Worm (Caenorhabditis elegans) whole organism, L1 larva: ENCODE data around the gene unc-4.

Source experiments
- efl-1 ChIP-seq, 4 experiments: fragments of 150-350 bp; optimal IDR thresholded peaks in 3 of 4; peaks in 1 of 4; 1 replicate in 1 of 4; 2 replicates in 3 of 4; lab custom pipeline; 2014; ENCODE audit warnings: missing biosample characterization in 2 of 4, missing genetic modification characterization in 2 of 4, missing genetic modification reagents in 2 of 4
- jun-1 ChIP-seq: fragments of 150-350 bp; optimal IDR thresholded peaks from 2 replicates; lab custom pipeline; 2014; ENCODE audit warnings: missing biosample characterization, missing genetic modification reagents, missing genetic modification characterization
- lin-15B ChIP-seq: fragments of 150-350 bp; sonication (generic microtip); optimal IDR thresholded peaks from 3 replicates; lab custom pipeline; 2014; ENCODE audit warnings: missing biosample characterization, missing genetic modification characterization
- lir-3 ChIP-seq: sonication (generic microtip); optimal IDR thresholded peaks from 2 replicates; lab custom pipeline; 2016; ENCODE audit warnings: mild to moderate bottlenecking, missing genetic modification characterization, moderate library complexity, missing compliant biosample characterization; ENCODE audit not compliant: poor library complexity
- nhr-28 ChIP-seq: fragments of 150-350 bp; optimal IDR thresholded peaks from 2 replicates; lab custom pipeline; 2014; ENCODE audit warnings: missing biosample characterization, missing genetic modification characterization
- nhr-76 ChIP-seq: sonication (generic microtip); optimal IDR thresholded peaks from 2 replicates; lab custom pipeline; 2017; ENCODE audit warnings: missing biosample characterization, missing genetic modification characterization
- nhr-77 ChIP-seq: fragments of 150-350 bp; optimal IDR thresholded peaks from 2 replicates; lab custom pipeline; 2014; ENCODE audit warnings: missing biosample characterization, missing genetic modification characterization
- pqm-1 ChIP-seq: sonication (generic microtip); optimal IDR thresholded peaks from 3 replicates; lab custom pipeline; 2017; ENCODE audit warnings: missing biosample characterization, missing genetic modification characterization
- tlp-1 ChIP-seq: fragments of 150-350 bp; optimal IDR thresholded peaks from 2 replicates; lab custom pipeline; 2014; ENCODE audit warnings: missing biosample characterization, missing genetic modification characterization
- unc-130 ChIP-seq: fragments of 150-350 bp; optimal IDR thresholded peaks from 2 replicates; lab custom pipeline; 2017; ENCODE audit warnings: missing biosample characterization, missing genetic modification characterization, inconsistent platforms
- unc-62 ChIP-seq: fragments of 150-350 bp; optimal IDR thresholded peaks from 2 replicates; lab custom pipeline; 2014; ENCODE audit warnings: missing biosample characterization, missing genetic modification reagents, missing genetic modification characterization
- xbp-1 ChIP-seq: sonication (generic microtip); optimal IDR thresholded peaks from 2 replicates; lab custom pipeline; 2016; ENCODE audit warnings: missing genetic modification characterization, missing compliant biosample characterization

DNA sequence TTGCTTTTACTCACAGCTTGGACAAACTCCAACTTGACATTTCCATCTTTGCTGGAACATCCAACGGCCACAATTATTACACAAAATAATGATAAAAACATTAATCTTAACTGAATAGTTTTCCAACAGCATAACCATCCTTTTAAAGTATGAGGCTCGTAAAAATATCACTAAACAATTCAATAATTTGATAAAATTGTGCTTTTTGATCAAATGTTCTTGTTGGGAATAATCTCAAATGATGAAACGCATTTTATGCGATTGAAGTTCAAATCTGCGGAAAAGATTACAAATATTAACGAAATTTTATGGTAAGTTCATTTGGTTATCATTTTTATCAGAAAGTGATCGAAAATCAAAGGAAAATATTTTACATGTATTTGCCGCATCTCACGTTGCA is 20.3 kb upstream of the unc-4 start, which contains the start of gene pho-10:
- TF ChIP-seq pqm-1 (tag; lab: Kevin White, UChicago) (no peak), jun-1 (tag; lab: Kevin White, UChicago) (no peak), nhr-77 (tag; lab: Kevin White, UChicago) (no peak), unc-62 (GFP tag; lab: Kevin White, UChicago) (no peak), nhr-76 (no peak), efl-1 (optimal IDR thresholded peaks at IDR 0.05; lab: Kevin White, UChicago) (no peak), efl-1 (GFP tag; optimal IDR thresholded peaks at IDR 0.05 in 1 of 2; lab: Kevin White, UChicago) (no peak), unc-130 (tag; lab: Kevin White, UChicago) (no peak), nhr-28 (tag; lab: Kevin White, UChicago) (no peak), xbp-1 (tag; lab: Kevin White, UChicago) (no peak), lir-3 (tag; lab: Kevin White, UChicago) (no peak), tlp-1 (tag; lab: Kevin White, UChicago) (no peak), lin-15B (tag; lab: Kevin White, UChicago) (no peak)
